In the genomic region with DNA sequence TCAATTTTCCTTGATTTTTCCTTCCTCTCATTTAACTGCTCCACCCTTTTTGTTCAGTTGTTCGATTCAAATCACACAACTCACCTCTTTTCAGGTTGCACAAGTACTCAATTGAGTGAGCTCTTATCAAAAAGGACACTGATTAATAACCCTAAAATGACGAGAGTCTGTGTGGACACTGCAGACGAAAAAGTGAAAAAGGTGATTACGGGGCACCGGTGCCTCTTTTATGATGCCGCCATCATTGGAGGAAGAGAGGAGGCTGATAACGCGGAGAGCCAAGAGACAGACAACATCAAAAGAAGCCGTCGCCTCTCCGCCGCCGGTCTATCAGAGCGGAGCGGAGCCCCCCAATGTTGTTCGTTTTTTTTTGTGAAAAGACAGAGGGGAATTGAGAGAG, we compare ENCODE assay signal across 3 worm cellular contexts.
TF ChIP-seq lines count a peak whose summit lies in the region.

A gene (plus strand): TSS at position 297 of the 400 bp plus-strand sequence.

TF ChIP-seq in whole organism, L2 larva, 48 proteins besides CTCF, POLR2A, EP300 and RAD21 (continued from another document):
- TF ChIP-seq lin-39 (tag; optimal IDR thresholded peaks at IDR 0.05; lab: Kevin White, UChicago) (no peak), ztf-4 (tag; optimal IDR thresholded peaks at IDR 0.05; lab: Kevin White, UChicago) (no peak)

TF ChIP-seq in whole organism, L3 larva, 47 proteins besides CTCF, POLR2A, EP300 and RAD21 (continued from another document):
- peak; percentile 34 for TF ChIP-seq pha-4 (tag; optimal IDR thresholded peaks at IDR 0.05; lab: Kevin White, UChicago)

TF ChIP-seq in whole organism, L4 larva, 104 proteins besides CTCF, POLR2A, EP300 and RAD21 (continued from another document):
- TF ChIP-seq Y5F2A.4 (GFP tag; optimal IDR thresholded peaks at IDR 0.05; lab: Kevin White, UChicago) (no peak), dmd-9 (GFP tag; IDR thresholded peaks at IDR 0.05; lab: Robert Waterston, UW) (no peak), ctbp-1 (GFP tag; IDR thresholded peaks at IDR 0.05; lab: Robert Waterston, UW) (no peak), gei-8 (GFP tag; optimal IDR thresholded peaks at IDR 0.05; lab: Kevin White, UChicago) (no peak), daf-16 (GFP tag; optimal IDR thresholded peaks at IDR 0.05; lab: Kevin White, UChicago) (peak in 1 of 2 experiments; percentile 7), daf-16 (tag; optimal IDR thresholded peaks at IDR 0.05; lab: Kevin White, UChicago) (peak; percentile 85), R02D3.7 (tag; optimal IDR thresholded peaks at IDR 0.05; lab: Kevin White, UChicago) (no peak), F26F4.8 (GFP tag; conservative IDR thresholded peaks at IDR 0.05; lab: Robert Waterston, UW) (no peak), mxl-2 (GFP tag; conservative IDR thresholded peaks at IDR 0.05; lab: Robert Waterston, UW) (no peak), nhr-42 (GFP tag; IDR thresholded peaks at IDR 0.05; lab: Robert Waterston, UW) (no peak), zfp-3 (GFP tag; conservative IDR thresholded peaks at IDR 0.05; lab: Robert Waterston, UW) (no peak), lim-7 (GFP tag; IDR thresholded peaks at IDR 0.05; lab: Robert Waterston, UW) (no peak), nhr-77 (tag; optimal IDR thresholded peaks at IDR 0.05; lab: Kevin White, UChicago) (peak; percentile 76), aha-1 (tag; lab: Kevin White, UChicago) (peak; percentile 50), lsy-2 (tag; optimal IDR thresholded peaks at IDR 0.05; lab: Kevin White, UChicago) (no peak), F44E2.7 (GFP tag; IDR thresholded peaks at IDR 0.05; lab: Robert Waterston, UW) (no peak), ceh-82 (tag; optimal IDR thresholded peaks at IDR 0.05; lab: Kevin White, UChicago) (no peak), Y105C5A.15 (GFP tag; IDR thresholded peaks at IDR 0.05; lab: Robert Waterston, UW) (no peak), nhr-28 (tag; optimal IDR thresholded peaks at IDR 0.05; lab: Kevin White, UChicago) (peak; percentile 92), ces-1 (GFP tag; optimal IDR thresholded peaks at IDR 0.05; lab: Kevin White, UChicago) (no peak), mxl-3 (GFP tag; optimal IDR thresholded peaks at IDR 0.05; lab: Kevin White, UChicago) (peak; percentile 52), nhr-6 (tag; optimal IDR thresholded peaks at IDR 0.05; lab: Kevin White, UChicago) (peak; percentile 59), lin-15B (tag; optimal IDR thresholded peaks at IDR 0.05; lab: Kevin White, UChicago) (no peak), dmd-8 (GFP tag; IDR thresholded peaks at IDR 0.05; lab: Robert Waterston, UW) (no peak), nhr-41 (GFP tag; IDR thresholded peaks at IDR 0.05; lab: Robert Waterston, UW) (peak; percentile 64; the same call in 1 of the 2 replicates), zfp-2 (tag; optimal IDR thresholded peaks at IDR 0.05; lab: Kevin White, UChicago) (no peak), hif-1 (tag; optimal IDR thresholded peaks at IDR 0.05; lab: Kevin White, UChicago) (no peak), mes-2 (tag; optimal IDR thresholded peaks at IDR 0.05; lab: Kevin White, UChicago; ENCODE audit: poor library complexity, severe bottlenecking) (no peak), ZK546.5 (tag; optimal IDR thresholded peaks at IDR 0.05; lab: Kevin White, UChicago) (no peak), F10B5.3 (tag; optimal IDR thresholded peaks at IDR 0.05; lab: Kevin White, UChicago) (no peak), unc-39 (tag; optimal IDR thresholded peaks at IDR 0.05; lab: Kevin White, UChicago) (no peak), aly-2 (tag; optimal IDR thresholded peaks at IDR 0.05; lab: Kevin White, UChicago) (no peak), nhr-10 (tag; optimal IDR thresholded peaks at IDR 0.05; lab: Kevin White, UChicago) (no peak), hlh-11 (tag; optimal IDR thresholded peaks at IDR 0.05; lab: Kevin White, UChicago) (peak; percentile 87), madf-9 (GFP tag; conservative IDR thresholded peaks at IDR 0.05; lab: Robert Waterston, UW) (no peak), F37D6.2 (tag; optimal IDR thresholded peaks at IDR 0.05; lab: Kevin White, UChicago) (no peak), zip-2 (tag; optimal IDR thresholded peaks at IDR 0.05; lab: Kevin White, UChicago) (no peak), daf-8 (GFP tag; IDR thresholded peaks at IDR 0.05; lab: Robert Waterston, UW) (no peak), lin-13 (GFP tag; optimal IDR thresholded peaks at IDR 0.05; lab: Kevin White, UChicago) (no peak), daf-12 (tag; optimal IDR thresholded peaks at IDR 0.05; lab: Kevin White, UChicago) (no peak), spr-1 (tag; optimal IDR thresholded peaks at IDR 0.05; lab: Kevin White, UChicago) (no peak), mdt-29 (GFP tag; IDR thresholded peaks at IDR 0.05; lab: Robert Waterston, UW) (no peak), T20F7.1 (GFP tag; optimal IDR thresholded peaks at IDR 0.05; lab: Kevin White, UChicago) (no peak), nhr-237 (tag; optimal IDR thresholded peaks at IDR 0.05; lab: Kevin White, UChicago) (no peak), fkh-10 (GFP tag; optimal IDR thresholded peaks at IDR 0.05; lab: Kevin White, UChicago) (no peak), lin-38 (GFP tag; IDR thresholded peaks at IDR 0.05; lab: Robert Waterston, UW) (no peak), nhr-102 (tag; optimal IDR thresholded peaks at IDR 0.05; lab: Kevin White, UChicago) (no peak), T26A8.4 (GFP tag; IDR thresholded peaks at IDR 0.05; lab: Robert Waterston, UW) (no peak), set-16 (GFP tag; IDR thresholded peaks at IDR 0.05; lab: Robert Waterston, UW) (no peak; the same call in 1 of the 2 replicates), D1046.2 (GFP tag; IDR thresholded peaks at IDR 0.05; lab: Robert Waterston, UW) (no peak), zag-1 (tag; optimal IDR thresholded peaks at IDR 0.05; lab: Kevin White, UChicago) (no peak), nhr-76 (tag; optimal IDR thresholded peaks at IDR 0.05; lab: Kevin White, UChicago) (no peak), attf-4 (tag; optimal IDR thresholded peaks at IDR 0.05; lab: Kevin White, UChicago) (no peak), snpc-1.2 (GFP tag; IDR thresholded peaks at IDR 0.05; lab: Robert Waterston, UW) (no peak), cey-2 (tag; optimal IDR thresholded peaks at IDR 0.05; lab: Kevin White, UChicago; ENCODE audit: borderline replicate concordance, insufficient read depth) (no peak), unc-62 (GFP tag; optimal IDR thresholded peaks at IDR 0.05 in 1 of 2; lab: Kevin White, UChicago) (no peak), unc-62 (tag; optimal IDR thresholded peaks at IDR 0.05; lab: Kevin White, UChicago) (no peak), hlh-30 (tag; optimal IDR thresholded peaks at IDR 0.05; lab: Kevin White, UChicago; ENCODE audit: insufficient read depth) (no peak), lin-29 (GFP tag; IDR thresholded peaks at IDR 0.05; lab: Robert Waterston, UW) (no peak), pha-4 (GFP tag; IDR thresholded peaks at IDR 0.05; lab: Robert Waterston, UW) (peak; percentile 34; the same call in 1 of the 2 replicates), pha-4 (tag; optimal IDR thresholded peaks at IDR 0.05; lab: Kevin White, UChicago) (no peak), egl-27 (tag; optimal IDR thresholded peaks at IDR 0.05; lab: Kevin White, UChicago) (no peak), mdl-1 (tag; optimal IDR thresholded peaks at IDR 0.05; lab: Kevin White, UChicago) (no peak), dmd-6 (GFP tag; IDR thresholded peaks at IDR 0.05; lab: Robert Waterston, UW) (peak; percentile 84), ceh-28 (tag; optimal IDR thresholded peaks at IDR 0.05; lab: Kevin White, UChicago) (no peak), vab-7 (GFP tag; IDR thresholded peaks at IDR 0.05; lab: Robert Waterston, UW) (no peak)
